Worm (Caenorhabditis elegans): ENCODE data around the gene spp-10.

ce11 chrIV:8481308-8481707, 4.3 kb downstream of the spp-10 start, which contains the start of gene spp-8:
- TF ChIP-seq mdl-1 (tag; optimal IDR thresholded peaks at IDR 0.05) = no peak
- TF ChIP-seq nhr-76 (tag; optimal IDR thresholded peaks at IDR 0.05) = no peak
- no peak for TF ChIP-seq ceh-82 (tag; optimal IDR thresholded peaks at IDR 0.05)
- TF ChIP-seq ama-1 (optimal IDR thresholded peaks at IDR 0.05) = no peak
- TF ChIP-seq ceh-28 (tag; optimal IDR thresholded peaks at IDR 0.05) = no peak
